Worm (Caenorhabditis elegans) whole organism, L3 larva: Measurements from ENCODE around the gene nfyb-1.
"Not testable (repeated sequence)": the region's sequence is repeated elsewhere in the genome, so short reads cannot be mapped to it uniquely, and the experiment has no call there.

Experiments
- nhr-12 ChIP-seq: fragments of 150-350 bp; optimal IDR thresholded peaks from 2 replicates; lab custom pipeline; 2014; ENCODE audit warnings: missing biosample characterization, missing genetic modification characterization
- nhr-77 ChIP-seq: fragments of 150-350 bp; optimal IDR thresholded peaks from 2 replicates; lab custom pipeline; 2014; ENCODE audit warnings: missing biosample characterization, missing genetic modification characterization
- pha-4 ChIP-seq: fragments of 150-350 bp; optimal IDR thresholded peaks from 2 replicates; lab custom pipeline; 2014; ENCODE audit warnings: missing biosample characterization, missing genetic modification reagents, missing genetic modification characterization

DNA sequence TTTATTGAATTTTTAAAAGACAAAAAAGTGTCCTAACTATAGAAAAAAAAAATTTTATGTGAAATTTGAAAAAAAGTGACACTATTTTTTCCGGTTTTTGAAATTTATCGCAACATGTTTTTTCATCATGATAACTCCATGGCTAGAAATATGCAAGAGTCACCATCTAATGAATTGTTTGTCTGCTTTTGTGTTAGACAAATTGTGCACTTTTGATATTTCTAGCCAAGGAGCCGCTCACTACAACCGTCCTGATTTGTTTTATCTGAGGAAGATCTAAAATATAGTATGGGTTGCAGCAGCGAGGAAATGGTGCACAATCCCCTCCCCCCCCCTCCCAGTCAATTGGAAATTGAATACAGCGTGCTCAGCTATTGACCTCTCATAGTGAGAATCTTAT, 12.5 kb downstream of the nfyb-1 start, which contains the start of gene W10D9.1:
- TF ChIP-seq nhr-77, pha-4, nhr-12 (tag; lab: Kevin White, UChicago): not testable (repeated sequence)
